Fruit fly (Drosophila melanogaster): ENCODE results near the gene CG10550.

- TF ChIP-seq usp (GFP tag; optimal IDR thresholded peaks at IDR 0.05) (no peak), CG8478 (optimal IDR thresholded peaks at IDR 0.05) (no peak), Dll (optimal IDR thresholded peaks at IDR 0.05) (no peak)
Measured at dm6 chr3R:25335065-25335464, 26.9 kb upstream of the CG10550 start, which contains the start of the genes CG10669 and CG11902.

Measured in whole organism.